Fruit fly (Drosophila melanogaster) whole organism, wandering third instar larva: Measurements from ENCODE around the gene Send1.

Experiments
- CG32264 ChIP-seq: fragments of 200-800 bp; sonication (Bioruptor generic); optimal IDR thresholded peaks from 2 replicates; lab custom pipeline; 2016; ENCODE audit warnings: missing biosample characterization, missing genetic modification characterization
- Dfd ChIP-seq: fragments of >200 bp; optimal IDR thresholded peaks from 2 replicates; lab custom pipeline; 2017; ENCODE audit warnings: missing biosample characterization, missing genetic modification characterization
- HLH106 ChIP-seq: fragments of 200-800 bp; optimal IDR thresholded peaks from 3 replicates; lab custom pipeline; 2019; ENCODE audit warnings: missing biosample characterization, mild to moderate bottlenecking, missing genetic modification characterization, moderate library complexity
- Jra ChIP-seq: sonication (Bioruptor generic); optimal IDR thresholded peaks from 2 replicates; lab custom pipeline; 2016; ENCODE audit warnings: missing biosample characterization, missing genetic modification characterization
- dl ChIP-seq, 2 experiments: fragments of 175-275, 200-275 bp in 1 of 2; fragments of 200-275 bp in 1 of 2; sonication (Bioruptor generic); optimal IDR thresholded peaks; lab custom pipeline; 2018; ENCODE audit warnings: mild to moderate bottlenecking in 2 of 2, missing biosample characterization in 2 of 2, missing genetic modification characterization in 2 of 2, moderate library complexity in 2 of 2; ENCODE audit not compliant: partially characterized antibody in 2 of 2, insufficient read depth in 1 of 2
- dsf ChIP-seq: sonication (Bioruptor generic); optimal IDR thresholded peaks from 2 replicates; lab custom pipeline; 2016; ENCODE audit warnings: missing biosample characterization, missing genetic modification characterization, borderline replicate concordance
- fru ChIP-seq: fragments of 200-800 bp; sonication (Bioruptor generic); optimal IDR thresholded peaks from 3 replicates; lab custom pipeline; 2016; ENCODE audit warnings: missing biosample characterization, mild to moderate bottlenecking, missing genetic modification characterization
- pan ChIP-seq: fragments of >200 bp; optimal IDR thresholded peaks from 2 replicates; lab custom pipeline; 2017
- psq ChIP-seq: fragments of 200-800 bp; sonication (Bioruptor generic); optimal IDR thresholded peaks from 3 replicates; lab custom pipeline; 2017; ENCODE audit warnings: missing biosample characterization, mild to moderate bottlenecking, missing genetic modification characterization, moderate library complexity
- tai ChIP-seq: sonication (Bioruptor generic); optimal IDR thresholded peaks from 2 replicates; lab custom pipeline; 2016; ENCODE audit warnings: missing biosample characterization, missing genetic modification characterization
- usp ChIP-seq: fragments of >200 bp; optimal IDR thresholded peaks from 2 replicates; lab custom pipeline; 2017; ENCODE audit warnings: missing biosample characterization, missing genetic modification characterization

DNA sequence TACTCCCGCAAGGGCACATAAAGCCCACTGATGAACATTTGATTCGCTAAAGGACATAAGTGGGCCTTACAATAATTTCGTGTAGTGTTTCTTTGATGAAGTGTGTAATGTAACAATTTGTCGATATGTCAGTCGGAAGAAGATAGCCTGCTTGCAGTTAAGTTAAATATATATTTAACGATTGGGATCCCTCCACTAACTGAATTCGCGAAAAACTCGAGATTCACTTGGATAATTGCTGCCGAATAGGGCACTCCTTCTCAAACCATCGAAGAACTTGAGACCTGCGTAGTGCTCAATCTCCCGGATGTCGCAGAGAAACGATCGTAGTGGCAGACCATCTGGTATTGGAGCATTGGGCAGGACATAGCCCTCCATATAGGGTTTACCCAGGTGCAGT, 16.7 kb downstream of the Send1 start, which contains the start of gene Tengl3:
- TF ChIP-seq psq (GFP tag; lab: Kevin White, UChicago) (no peak), Dfd (no peak), usp (GFP tag; lab: Kevin White, UChicago) (no peak), dl (GFP tag; optimal IDR thresholded peaks at IDR 0.05; lab: Kevin White, UChicago; ENCODE audit: insufficient read depth in 1 of 2, partially characterized antibody in 2 of 2) (no peak), tai (GFP tag; lab: Kevin White, UChicago) (no peak), Jra (GFP tag; lab: Kevin White, UChicago) (no peak), CG32264 (no peak), fru (GFP tag; lab: Kevin White, UChicago) (no peak), dsf (no peak), pan (lab: Kevin White, UChicago) (no peak), HLH106 (tag; lab: Kevin White, UChicago) (no peak)
